Worm (Caenorhabditis elegans) whole organism, dauer: Measurements from ENCODE around the gene marc-1.

Experiments used
- unc-62 ChIP-seq: sonication (generic microtip); optimal IDR thresholded peaks from 2 replicates; lab custom pipeline; 2017; ENCODE audit warnings: missing biosample characterization, missing genetic modification reagents, missing genetic modification characterization

Gene marc-1

ce11 chrV:9739402-9739801 lies at the start of gene marc-1:
Gene marc-1 (plus strand): TSS chrV:9739702.
- TF ChIP-seq unc-62 (GFP tag; lab: Kevin White, UChicago) = no peak

- TF ChIP-seq unc-62 (GFP tag; lab: Kevin White, UChicago) = no peak
These were observed 49.4 kb upstream of the marc-1 start, which contains the start of gene rbx-1 for ce11 chrV:9690099-9690572. Gene rbx-1 (minus strand): TSS chrV:9690522.

- no peak for TF ChIP-seq unc-62 (GFP tag; lab: Kevin White, UChicago)
These were observed 48.8 kb upstream of the marc-1 start for ce11 chrV:9690728-9691127.

- TF ChIP-seq unc-62 (GFP tag; lab: Kevin White, UChicago) = no peak
These were observed 47.4 kb upstream of the marc-1 start, which contains the start of gene ztf-9 for ce11 chrV:9692109-9692581. Gene ztf-9 (minus strand): TSS chrV:9692159.

ce11 chrV:9692649-9693112 lies 46.8 kb upstream of the marc-1 start, which contains the start of gene ZK287.7:
Gene ZK287.7 (plus strand): TSS chrV:9693062.
- no peak for TF ChIP-seq unc-62 (GFP tag; lab: Kevin White, UChicago)

- no peak for TF ChIP-seq unc-62 (GFP tag; lab: Kevin White, UChicago)
These were observed 42.8 kb upstream of the marc-1 start, which contains the start of gene her-1 for ce11 chrV:9696715-9697114. Gene her-1 (plus strand): TSS chrV:9697015.

ce11 chrV:9699216-9699615 lies 40.3 kb upstream of the marc-1 start:
- no peak for TF ChIP-seq unc-62 (GFP tag; lab: Kevin White, UChicago)

- TF ChIP-seq unc-62 (GFP tag; lab: Kevin White, UChicago) = no peak
These were observed 37.6 kb upstream of the marc-1 start for ce11 chrV:9701861-9702260.

- no peak for TF ChIP-seq unc-62 (GFP tag; lab: Kevin White, UChicago)
These were observed 36.7 kb upstream of the marc-1 start, which contains the start of gene xbx-6 for ce11 chrV:9702755-9703154. Gene xbx-6 (plus strand): TSS chrV:9703055.

- no peak for TF ChIP-seq unc-62 (GFP tag; lab: Kevin White, UChicago)
These were observed 36.0 kb upstream of the marc-1 start for ce11 chrV:9703549-9703948.

- TF ChIP-seq unc-62 (GFP tag; lab: Kevin White, UChicago) = no peak
These were observed 35.1 kb upstream of the marc-1 start for ce11 chrV:9704399-9704798.

- TF ChIP-seq unc-62 (GFP tag; lab: Kevin White, UChicago) = no peak
These were observed 32.9 kb upstream of the marc-1 start for ce11 chrV:9706592-9706991.

ce11 chrV:9709747-9710146 lies 29.8 kb upstream of the marc-1 start, which contains the start of gene tag-120:
Gene tag-120 (minus strand): TSS chrV:9709814.
- no peak for TF ChIP-seq unc-62 (GFP tag; lab: Kevin White, UChicago)

ce11 chrV:9711174-9711573 lies 28.3 kb upstream of the marc-1 start:
- no peak for TF ChIP-seq unc-62 (GFP tag; lab: Kevin White, UChicago)

ce11 chrV:9712418-9713173 lies 26.9 kb upstream of the marc-1 start:
- TF ChIP-seq unc-62 (GFP tag; lab: Kevin White, UChicago) = no peak

- TF ChIP-seq unc-62 (GFP tag; lab: Kevin White, UChicago) = no peak
These were observed 26.0 kb upstream of the marc-1 start, which contains the start of gene F40F9.10 for ce11 chrV:9713532-9713931. Gene F40F9.10 (minus strand): TSS chrV:9713632.
